Fruit fly (Drosophila melanogaster): ENCODE results near the gene CG2260.

The CG2260 gene

dm6 chrX:8113386-8114279 is 7.3 kb downstream of the CG2260 start (continued):
- peak; percentile 58; the same call in 2 of the 3 replicates for TF ChIP-seq CG7357 (GFP tag; IDR thresholded peaks at IDR 0.05)
- peak; percentile 84 for TF ChIP-seq Ets65A (GFP tag)
- no peak for TF ChIP-seq Bgb (GFP tag; IDR thresholded peaks at IDR 0.05; ENCODE audit: partially characterized antibody)
- peak; percentile 25; the same call in 1 of the 2 replicates for TF ChIP-seq ttk (GFP tag; IDR thresholded peaks at IDR 0.05)
- no peak for TF ChIP-seq kah (GFP tag; optimal IDR thresholded peaks at IDR 0.05)
- peak; percentile 76 for TF ChIP-seq vfl (GFP tag; optimal IDR thresholded peaks at IDR 0.05)
- no peak for TF ChIP-seq en (GFP tag; optimal IDR thresholded peaks at IDR 0.05)
- TF ChIP-seq CG32772 (GFP tag; IDR thresholded peaks at IDR 0.05), result 0 out of 2 replicates have a peak, but pooled peaks have one; percentile 43
- TF ChIP-seq vnd (GFP tag; IDR thresholded peaks at IDR 0.05; ENCODE audit: partially characterized antibody), result no peak
- TF ChIP-seq CG31441 (GFP tag; IDR thresholded peaks at IDR 0.05), result no peak
- peak; percentile 72; the same call in 2 of the 3 replicates for TF ChIP-seq CG11456 (GFP tag; IDR thresholded peaks at IDR 0.05)
- no peak for TF ChIP-seq BEAF-32 (GFP tag; optimal IDR thresholded peaks at IDR 0.05)
- TF ChIP-seq CG3065 (GFP tag; optimal IDR thresholded peaks at IDR 0.05), result no peak
- TF ChIP-seq mld (GFP tag; IDR thresholded peaks at IDR 0.05; ENCODE audit: partially characterized antibody), result no peak
- TF ChIP-seq sqz (GFP tag; optimal IDR thresholded peaks at IDR 0.05), result no peak
- TF ChIP-seq CG10274 (GFP tag; optimal IDR thresholded peaks at IDR 0.05), result peak; percentile 38
- TF ChIP-seq Atf3 (GFP tag; optimal IDR thresholded peaks at IDR 0.05), result no peak
- no peak for TF ChIP-seq HmgD (GFP tag; optimal IDR thresholded peaks at IDR 0.05)
- peak; percentile 54 for TF ChIP-seq CG8924 (tag; optimal IDR thresholded peaks at IDR 0.05)
- peak; percentile 67 for TF ChIP-seq CG15514 (GFP tag; optimal IDR thresholded peaks at IDR 0.05)
- no peak for TF ChIP-seq Hey (tag; optimal IDR thresholded peaks at IDR 0.05)
- TF ChIP-seq zen2 (GFP tag; IDR thresholded peaks at IDR 0.05; ENCODE audit: partially characterized antibody), result no peak
- TF ChIP-seq tna (GFP tag; IDR thresholded peaks at IDR 0.05; ENCODE audit: partially characterized antibody), result no peak
- TF ChIP-seq Sin3A (optimal IDR thresholded peaks at IDR 0.05), result no peak
- peak; percentile 77 for TF ChIP-seq NfI (GFP tag; optimal IDR thresholded peaks at IDR 0.05)
- peak; percentile 48; the same call in 1 of the 2 replicates for TF ChIP-seq GATAe (GFP tag; conservative IDR thresholded peaks at IDR 0.05)
- TF ChIP-seq CG4328 (GFP tag; optimal IDR thresholded peaks at IDR 0.05), result no peak
- peak; percentile 34 for TF ChIP-seq CG34376 (GFP tag; optimal IDR thresholded peaks at IDR 0.05)
- TF ChIP-seq CG1233 (GFP tag; optimal IDR thresholded peaks at IDR 0.05), result no peak
- no peak for TF ChIP-seq jumu (GFP tag; optimal IDR thresholded peaks at IDR 0.05)
- no peak for TF ChIP-seq CG7745 (tag; optimal IDR thresholded peaks at IDR 0.05)
- no peak for TF ChIP-seq CG10543 (GFP tag; optimal IDR thresholded peaks at IDR 0.05)
- peak; percentile 51 for TF ChIP-seq CrebB (tag; optimal IDR thresholded peaks at IDR 0.05)
- TF ChIP-seq Nf-YA (GFP tag; IDR thresholded peaks at IDR 0.05), result no peak
- TF ChIP-seq Aef1 (GFP tag; IDR thresholded peaks at IDR 0.05), result peak; percentile 43; the same call in 1 of the 3 replicates
- peak; percentile 6 for TF ChIP-seq CG6683 (GFP tag; optimal IDR thresholded peaks at IDR 0.05)
- TF ChIP-seq ase (GFP tag; IDR thresholded peaks at IDR 0.05), result no peak
- no peak for TF ChIP-seq croc (GFP tag; conservative IDR thresholded peaks at IDR 0.05)
- peak; percentile 29 for TF ChIP-seq CG17829 (tag; optimal IDR thresholded peaks at IDR 0.05)
- TF ChIP-seq pzg (GFP tag; optimal IDR thresholded peaks at IDR 0.05), result no peak
- TF ChIP-seq E2f2 (GFP tag; IDR thresholded peaks at IDR 0.05), result peak; percentile 17; the same call in 1 of the 2 replicates
- TF ChIP-seq jigr1 (GFP tag; IDR thresholded peaks at IDR 0.05), result no peak
- peak; percentile 55 for TF ChIP-seq CG17385 (GFP tag; optimal IDR thresholded peaks at IDR 0.05)
- TF ChIP-seq NFAT (GFP tag; IDR thresholded peaks at IDR 0.05), result peak; percentile 72; the same call in 1 of the 2 replicates
- TF ChIP-seq otp (GFP tag; IDR thresholded peaks at IDR 0.05), result no peak
- no peak for TF ChIP-seq CG15479 (GFP tag; optimal IDR thresholded peaks at IDR 0.05)
- peak; percentile 14 for TF ChIP-seq Deaf1 (tag; optimal IDR thresholded peaks at IDR 0.05)
- no peak for TF ChIP-seq onecut (GFP tag; IDR thresholded peaks at IDR 0.05)
- TF ChIP-seq NK7.1 (GFP tag; optimal IDR thresholded peaks at IDR 0.05), result peak; percentile 18

Data from whole organism, embryonic.